Worm (Caenorhabditis elegans): ENCODE results near the gene oac-46.

DNA sequence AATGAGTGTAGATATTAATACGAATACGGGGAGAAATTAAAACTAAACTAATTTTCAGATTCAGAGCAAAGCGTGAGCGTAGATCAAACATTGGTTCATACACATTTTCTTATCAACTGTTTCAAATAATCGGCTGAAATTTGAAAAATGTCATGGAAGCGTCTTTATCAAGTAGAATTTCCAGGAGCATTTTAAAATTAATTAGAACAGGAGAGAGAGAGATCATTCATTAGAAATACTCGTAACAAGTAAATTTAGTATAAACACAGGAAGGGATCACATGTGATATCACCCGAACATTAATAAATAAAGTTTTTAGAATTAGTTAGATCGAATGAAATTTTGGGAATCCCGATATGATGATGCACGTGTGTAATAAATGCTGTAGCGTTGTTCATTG lies 45.0 kb downstream of the oac-46 start, which contains the start of gene pho-13:
- TF ChIP-seq nhr-11 (tag; optimal IDR thresholded peaks at IDR 0.05): no peak
- TF ChIP-seq pax-1 (tag; optimal IDR thresholded peaks at IDR 0.05): no peak
- TF ChIP-seq zip-5 (tag; optimal IDR thresholded peaks at IDR 0.05): no peak
- no peak for TF ChIP-seq ceh-30 (tag; optimal IDR thresholded peaks at IDR 0.05)
